Worm (Caenorhabditis elegans): ENCODE results near the gene W07G1.7.

W07G1.7 gene

ce11 chrII:13997477-13997876 lies 31.3 kb upstream of the W07G1.7 start, which contains the start of gene F01D5.1:
Gene F01D5.1 (minus strand): TSS chrII:13997581.
- TF ChIP-seq fos-1 (tag; optimal IDR thresholded peaks at IDR 0.05) (peak; percentile 42), lin-13 (GFP tag; optimal IDR thresholded peaks at IDR 0.05) (no peak), sma-9 (GFP tag; optimal IDR thresholded peaks at IDR 0.05) (peak; percentile 56), sma-9 (tag; optimal IDR thresholded peaks at IDR 0.05) (no peak), nhr-6 (tag; optimal IDR thresholded peaks at IDR 0.05) (no peak), elt-3 (tag; optimal IDR thresholded peaks at IDR 0.05) (no peak)

- TF ChIP-seq mdl-1 (tag; optimal IDR thresholded peaks at IDR 0.05) (no peak), ceh-82 (tag; optimal IDR thresholded peaks at IDR 0.05) (no peak), ztf-4 (tag; optimal IDR thresholded peaks at IDR 0.05) (no peak), ama-1 (optimal IDR thresholded peaks at IDR 0.05) (no peak), gmeb-1 (tag; optimal IDR thresholded peaks at IDR 0.05) (no peak), dmd-4 (tag; optimal IDR thresholded peaks at IDR 0.05) (no peak), ztf-11 (tag; optimal IDR thresholded peaks at IDR 0.05) (no peak)
Measured at ce11 chrII:13994934-13995333, 28.8 kb upstream of the W07G1.7 start, which contains the start of gene Y39G8B.7. Gene Y39G8B.7 (minus strand): TSS chrII:13995034.

- TF ChIP-seq ZK546.5 (tag; optimal IDR thresholded peaks at IDR 0.05) (no peak), nhr-237 (tag; optimal IDR thresholded peaks at IDR 0.05) (no peak), snpc-4 (tag; optimal IDR thresholded peaks at IDR 0.05) (no peak)
Measured at ce11 chrII:13991741-13992140, 25.6 kb upstream of the W07G1.7 start, which contains the start of gene Y39G8B.5. Gene Y39G8B.5 (minus strand): TSS chrII:13991841.

ce11 chrII:13984551-13984950 lies 18.4 kb upstream of the W07G1.7 start, which contains the start of gene sre-47:
Gene sre-47 (minus strand): TSS chrII:13984651.
- TF ChIP-seq nhr-10 (tag; optimal IDR thresholded peaks at IDR 0.05) (no peak), sma-9 (GFP tag; optimal IDR thresholded peaks at IDR 0.05) (no peak), sma-9 (tag; optimal IDR thresholded peaks at IDR 0.05) (no peak), Y55F3AM.14 (GFP tag; optimal IDR thresholded peaks at IDR 0.05) (no peak), lin-39 (tag; optimal IDR thresholded peaks at IDR 0.05) (no peak), mbf-1 (tag; optimal IDR thresholded peaks at IDR 0.05) (no peak), unc-55 (GFP tag; optimal IDR thresholded peaks at IDR 0.05) (no peak), sma-3 (GFP tag; optimal IDR thresholded peaks at IDR 0.05) (no peak), blmp-1 (tag; optimal IDR thresholded peaks at IDR 0.05; ENCODE audit: insufficient read depth) (no peak), elt-3 (tag; optimal IDR thresholded peaks at IDR 0.05) (no peak), gmeb-1 (tag; optimal IDR thresholded peaks at IDR 0.05) (no peak), mdl-1 (tag; optimal IDR thresholded peaks at IDR 0.05) (no peak), zag-1 (tag; optimal IDR thresholded peaks at IDR 0.05) (no peak), ztf-4 (tag; optimal IDR thresholded peaks at IDR 0.05) (no peak), nhr-129 (tag; optimal IDR thresholded peaks at IDR 0.05) (no peak), ztf-11 (tag; optimal IDR thresholded peaks at IDR 0.05) (no peak), unc-62 (GFP tag; optimal IDR thresholded peaks at IDR 0.05) (no peak), lsy-2 (tag; optimal IDR thresholded peaks at IDR 0.05) (no peak)

- TF ChIP-seq ztf-1 (GFP tag; conservative IDR thresholded peaks at IDR 0.05) (no peak), fos-1 (tag; optimal IDR thresholded peaks at IDR 0.05) (peak; percentile 74)
Measured at ce11 chrII:13982923-13983322, 16.8 kb upstream of the W07G1.7 start, which contains the start of the genes Y39G8B.13 and Y39G8B.10. Gene Y39G8B.13 (minus strand): TSS chrII:13983047. Gene Y39G8B.10 (minus strand): TSS chrII:13983115.

- TF ChIP-seq lin-11 (tag; optimal IDR thresholded peaks at IDR 0.05) (no peak), ztf-4 (tag; optimal IDR thresholded peaks at IDR 0.05) (no peak), alr-1 (tag; optimal IDR thresholded peaks at IDR 0.05) (no peak), fos-1 (tag; optimal IDR thresholded peaks at IDR 0.05) (no peak), nhr-21 (tag; optimal IDR thresholded peaks at IDR 0.05) (no peak), gmeb-1 (tag; optimal IDR thresholded peaks at IDR 0.05) (no peak), skn-1 (tag; optimal IDR thresholded peaks at IDR 0.05) (no peak), unc-39 (tag; optimal IDR thresholded peaks at IDR 0.05) (no peak), mdl-1 (tag; optimal IDR thresholded peaks at IDR 0.05) (no peak), ztf-11 (tag; optimal IDR thresholded peaks at IDR 0.05) (no peak), ceh-82 (tag; optimal IDR thresholded peaks at IDR 0.05) (no peak), sma-9 (GFP tag; optimal IDR thresholded peaks at IDR 0.05) (no peak), sma-9 (tag; optimal IDR thresholded peaks at IDR 0.05) (no peak), elt-3 (tag; optimal IDR thresholded peaks at IDR 0.05) (no peak), ama-1 (optimal IDR thresholded peaks at IDR 0.05) (no peak), blmp-1 (tag; optimal IDR thresholded peaks at IDR 0.05; ENCODE audit: insufficient read depth) (no peak), nhr-6 (tag; optimal IDR thresholded peaks at IDR 0.05) (no peak), nhr-25 (tag; optimal IDR thresholded peaks at IDR 0.05) (no peak), nhr-23 (tag; optimal IDR thresholded peaks at IDR 0.05) (no peak)
Measured at ce11 chrII:13982247-13982646, 16.1 kb upstream of the W07G1.7 start.
